Worm (Caenorhabditis elegans) whole organism, early embryonic: ENCODE results near the gene H03A11.2.

ENCODE experiments used
- B0310.2 ChIP-seq: sonication (generic microtip); optimal IDR thresholded peaks from 2 replicates; lab custom pipeline; 2016; ENCODE audit warnings: mild to moderate bottlenecking, missing genetic modification characterization, missing compliant biosample characterization
- F13C5.2 ChIP-seq: sonication (generic microtip); optimal IDR thresholded peaks from 2 replicates; lab custom pipeline; 2017; ENCODE audit warnings: mild to moderate bottlenecking, missing genetic modification characterization, inconsistent platforms, missing compliant biosample characterization
- aly-1 ChIP-seq: sonication (generic microtip); optimal IDR thresholded peaks from 2 replicates; lab custom pipeline; 2016; ENCODE audit warnings: missing genetic modification characterization, missing compliant biosample characterization
- ama-1 ChIP-seq: fragments of 150-350 bp; optimal IDR thresholded peaks from 2 replicates; lab custom pipeline; 2014
- ceh-13 ChIP-seq: fragments of 200-800 bp; sonication (Bioruptor generic); optimal IDR thresholded peaks from 2 replicates; lab custom pipeline; 2018; ENCODE audit warnings: mild to moderate bottlenecking, missing genetic modification characterization, missing compliant biosample characterization
- ceh-36 ChIP-seq: sonication (generic microtip); optimal IDR thresholded peaks from 2 replicates; lab custom pipeline; 2016; ENCODE audit warnings: missing genetic modification characterization, inconsistent platforms, missing compliant biosample characterization
- ets-7 ChIP-seq: sonication (generic microtip); optimal IDR thresholded peaks from 2 replicates; lab custom pipeline; 2016; ENCODE audit warnings: missing genotype, missing genetic modification characterization, missing compliant biosample characterization
- flt-1 ChIP-seq: fragments of 200-800 bp; sonication (Bioruptor generic); IDR thresholded peaks from 2 replicates; pipeline ENCODE4 v1.3.6; 2022; ENCODE audit warnings: missing genetic modification characterization, missing compliant biosample characterization
- hmbx-1 ChIP-seq: sonication (generic microtip); optimal IDR thresholded peaks from 2 replicates; lab custom pipeline; 2016; ENCODE audit warnings: mild to moderate bottlenecking, missing genetic modification characterization, missing compliant biosample characterization
- hmg-4 ChIP-seq: fragments of 200-800 bp; sonication (Bioruptor generic); optimal IDR thresholded peaks from 2 replicates; lab custom pipeline; 2018; ENCODE audit warnings: mild to moderate bottlenecking, missing genetic modification characterization, missing compliant biosample characterization
- hnd-1 ChIP-seq: sonication (generic microtip); optimal IDR thresholded peaks from 2 replicates; lab custom pipeline; 2016; ENCODE audit warnings: missing genetic modification characterization, missing compliant biosample characterization
- pes-1 ChIP-seq: fragments of 200-800 bp; sonication (Bioruptor generic); IDR thresholded peaks from 2 replicates; pipeline ENCODE4 v1.3.6; 2022; ENCODE audit warnings: missing genetic modification reagents, missing genetic modification characterization, missing compliant biosample characterization
- scrt-1 ChIP-seq: fragments of 200-800 bp; sonication (Bioruptor generic); IDR thresholded peaks from 2 replicates; pipeline ENCODE4 v1.3.6; 2022; ENCODE audit warnings: missing genetic modification characterization, missing compliant biosample characterization
- sea-1 ChIP-seq: fragments of 200-800 bp; sonication (Bioruptor generic); conservative IDR thresholded peaks from 2 replicates; pipeline ENCODE4 v1.3.6; 2022; ENCODE audit warnings: missing genetic modification characterization, missing compliant biosample characterization
- tbx-11 ChIP-seq: fragments of 200-800 bp; sonication (Bioruptor generic); IDR thresholded peaks from 2 replicates; pipeline ENCODE4 v1.3.6; 2022; ENCODE audit warnings: missing genetic modification characterization, missing compliant biosample characterization
- tbx-37 ChIP-seq: fragments of 200-800 bp; sonication (Bioruptor generic); conservative IDR thresholded peaks from 2 replicates; pipeline ENCODE4 v1.3.6; 2022; ENCODE audit warnings: missing genetic modification reagents, missing genetic modification characterization, missing compliant biosample characterization
- tra-4 ChIP-seq: sonication (generic microtip); optimal IDR thresholded peaks from 2 replicates; lab custom pipeline; 2017; ENCODE audit warnings: missing genetic modification characterization, missing compliant biosample characterization

Gene H03A11.2

DNA sequence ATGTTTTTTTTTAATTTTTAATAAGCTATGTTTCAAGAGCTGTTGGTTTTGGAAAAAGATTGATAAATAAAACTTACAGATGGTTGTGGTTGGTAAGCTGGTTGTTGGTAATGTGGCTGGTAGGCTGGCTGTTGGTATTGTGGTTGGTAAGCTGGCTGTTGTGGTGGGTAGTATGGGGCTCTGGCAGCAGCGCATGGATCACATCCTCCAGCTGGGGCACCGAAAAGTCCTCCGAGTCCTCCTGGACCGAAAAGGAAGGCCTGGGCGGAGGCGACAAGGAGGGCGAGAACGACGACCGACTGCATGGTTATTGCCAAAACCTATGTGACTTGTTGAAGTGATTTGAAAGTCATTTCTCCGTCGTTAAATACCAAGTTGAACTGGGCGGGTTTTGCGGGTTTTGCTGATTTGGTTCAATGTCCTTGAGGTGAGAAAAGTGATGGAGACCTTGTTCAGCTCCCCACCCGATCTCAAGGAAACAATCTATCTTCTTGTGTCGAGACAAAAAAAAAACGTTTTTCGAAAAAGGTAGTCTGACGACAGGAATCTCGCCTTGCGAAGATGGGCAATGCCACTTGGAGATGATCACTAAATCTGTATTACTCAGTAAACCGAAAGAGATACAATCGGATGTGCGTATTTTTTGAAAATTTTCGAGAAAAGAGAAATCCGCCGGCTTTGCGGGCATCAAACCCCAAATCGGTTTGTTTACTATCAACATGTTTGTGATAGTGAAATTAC, 29.7 kb upstream of the H03A11.2 start, which contains the start of gene F46F2.3:
Gene F46F2.3 (minus strand): TSS at position 341 of the 741 bp plus-strand sequence.
- TF ChIP-seq sea-1 (GFP tag; lab: Robert Waterston, UW) (no peak), flt-1 (no peak), ets-7 (no peak), scrt-1 (GFP tag; lab: Robert Waterston, UW) (no peak), aly-1 (no peak)

DNA sequence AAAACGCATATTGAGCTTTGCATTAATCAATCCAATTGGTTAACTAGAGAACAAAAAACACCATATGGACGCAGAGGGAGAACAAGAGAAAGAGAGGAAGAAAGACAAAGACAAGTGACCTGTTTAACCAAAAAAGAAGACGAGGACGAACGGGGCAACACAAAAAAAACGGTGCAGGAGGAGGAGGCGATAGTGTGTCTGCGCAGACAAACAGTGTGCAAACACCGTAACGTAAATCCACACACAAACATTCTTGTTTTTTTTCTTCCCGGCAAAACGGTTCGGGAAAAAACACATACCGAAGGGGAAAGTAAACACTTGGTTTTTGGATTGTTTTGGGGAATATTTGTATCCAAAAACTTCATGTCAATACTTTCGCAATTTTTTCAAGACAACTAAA, 16.1 kb upstream of the H03A11.2 start:
- TF ChIP-seq tra-4 (tag; lab: Kevin White, UChicago), result no peak
- TF ChIP-seq tbx-11, result 0 out of 2 replicates have a peak, but pooled peaks have one; percentile 29
- no peak for TF ChIP-seq flt-1

DNA sequence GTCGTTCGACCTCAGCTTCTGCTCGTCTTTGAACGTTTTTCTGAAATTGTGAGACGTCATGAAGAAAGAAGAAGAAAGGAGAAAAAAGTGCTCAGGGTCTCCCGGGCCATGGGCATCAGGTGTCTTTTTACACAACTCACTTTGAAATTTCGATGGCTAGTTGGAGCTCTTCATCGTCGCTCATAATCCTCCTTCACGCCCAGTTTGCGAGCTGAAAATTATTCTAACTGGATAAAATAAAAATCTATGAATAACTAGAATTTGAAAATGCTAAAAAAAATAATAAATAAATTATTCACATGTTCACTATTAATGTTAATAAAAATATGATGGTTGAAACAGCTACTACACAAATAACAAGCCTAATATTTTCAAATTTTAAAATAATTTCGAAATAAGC, 15.7 kb upstream of the H03A11.2 start, which contains the start of gene piki-1:
Gene piki-1 (minus strand): TSS at position 218 of the 400 bp plus-strand sequence.
- no peak for TF ChIP-seq hmbx-1 (tag; lab: Kevin White, UChicago)
- no peak for TF ChIP-seq tbx-11
- TF ChIP-seq aly-1, result no peak
- no peak for TF ChIP-seq ets-7
- TF ChIP-seq hnd-1, result no peak
- TF ChIP-seq F13C5.2 (tag; lab: Kevin White, UChicago), result no peak
- TF ChIP-seq flt-1, result no peak

DNA sequence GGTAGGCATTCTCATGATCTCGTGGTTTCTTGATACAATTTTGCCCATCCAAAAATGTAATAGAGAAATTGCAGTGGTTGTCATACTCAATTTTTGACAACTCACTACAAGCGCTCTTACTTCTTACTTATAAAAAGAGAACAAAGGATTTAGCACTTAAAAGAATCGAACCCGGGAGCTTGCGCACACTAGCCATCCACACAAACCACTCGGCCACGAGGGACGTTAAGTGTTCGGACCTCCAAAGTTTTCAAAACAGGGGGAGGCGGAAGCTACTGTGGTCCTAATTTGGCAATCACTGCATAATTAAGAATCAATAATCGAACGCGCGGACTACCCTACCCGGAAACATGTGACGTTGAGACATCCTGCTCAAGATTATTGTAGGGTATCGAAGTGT, 12.3 kb upstream of the H03A11.2 start:
- TF ChIP-seq ets-7 (no peak), F13C5.2 (tag; lab: Kevin White, UChicago) (no peak), tra-4 (tag; lab: Kevin White, UChicago) (no peak), B0310.2 (tag; lab: Kevin White, UChicago) (no peak)

DNA sequence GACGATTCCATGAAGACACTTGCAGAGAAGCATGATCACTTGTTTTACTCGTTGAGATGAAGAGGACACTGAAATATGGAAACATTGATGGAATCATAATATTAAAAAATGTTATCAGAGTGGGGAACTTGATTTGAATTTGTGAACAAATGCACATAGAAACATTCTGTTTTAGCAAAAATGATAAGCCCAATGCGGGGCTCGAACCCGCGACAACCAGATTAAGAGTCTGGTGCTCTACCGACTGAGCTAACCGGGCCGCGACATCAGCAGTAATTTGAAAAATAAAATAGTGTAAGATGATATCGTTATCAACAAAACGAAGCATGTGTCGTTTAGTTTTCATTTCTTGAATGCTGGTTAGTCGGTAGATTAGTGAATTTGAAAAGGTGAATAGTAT, 10.7 kb upstream of the H03A11.2 start:
- TF ChIP-seq pes-1, result no peak
- no peak for TF ChIP-seq scrt-1 (GFP tag; lab: Robert Waterston, UW)
- TF ChIP-seq aly-1, result no peak
- TF ChIP-seq F13C5.2 (tag; lab: Kevin White, UChicago), result no peak
- TF ChIP-seq hmbx-1 (tag; lab: Kevin White, UChicago), result no peak
- TF ChIP-seq ceh-13 (GFP tag; lab: Kevin White, UChicago), result no peak
- no peak for TF ChIP-seq ceh-36
- TF ChIP-seq flt-1, result no peak
- TF ChIP-seq tbx-11, result no peak
- TF ChIP-seq sea-1 (GFP tag; lab: Robert Waterston, UW), result no peak
- no peak for TF ChIP-seq hmg-4 (GFP tag; lab: Kevin White, UChicago)
- TF ChIP-seq ama-1 (lab: Kevin White, UChicago), result no peak
- no peak for TF ChIP-seq hnd-1
- no peak for TF ChIP-seq B0310.2 (tag; lab: Kevin White, UChicago)
- TF ChIP-seq tra-4 (tag; lab: Kevin White, UChicago), result no peak
- no peak for TF ChIP-seq tbx-37 (GFP tag; lab: Robert Waterston, UW)
- TF ChIP-seq ets-7, result no peak

DNA sequence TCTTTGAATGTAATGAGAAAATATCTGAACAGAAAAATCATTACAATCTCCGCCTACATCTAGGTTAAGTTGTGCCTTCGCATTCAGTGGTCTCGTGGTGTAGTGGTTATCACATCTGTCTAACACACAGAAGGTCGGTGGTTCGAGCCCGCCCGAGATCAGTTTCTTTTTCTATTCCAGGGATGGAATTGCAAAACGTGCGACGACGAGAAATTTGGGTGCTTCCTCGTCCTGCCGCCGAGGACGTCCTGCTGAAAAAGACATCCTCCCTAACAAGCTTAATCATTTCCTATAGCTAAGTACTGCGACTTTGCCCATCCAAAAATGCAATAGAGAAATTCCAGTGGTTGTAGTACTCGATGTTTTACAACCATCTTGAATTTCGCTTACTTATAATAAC, 5.6 kb upstream of the H03A11.2 start:
- no peak for TF ChIP-seq scrt-1 (GFP tag; lab: Robert Waterston, UW)
- TF ChIP-seq hmg-4 (GFP tag; lab: Kevin White, UChicago), result peak; percentile 1
- peak; percentile 23 for TF ChIP-seq aly-1
- no peak for TF ChIP-seq ceh-13 (GFP tag; lab: Kevin White, UChicago)

DNA sequence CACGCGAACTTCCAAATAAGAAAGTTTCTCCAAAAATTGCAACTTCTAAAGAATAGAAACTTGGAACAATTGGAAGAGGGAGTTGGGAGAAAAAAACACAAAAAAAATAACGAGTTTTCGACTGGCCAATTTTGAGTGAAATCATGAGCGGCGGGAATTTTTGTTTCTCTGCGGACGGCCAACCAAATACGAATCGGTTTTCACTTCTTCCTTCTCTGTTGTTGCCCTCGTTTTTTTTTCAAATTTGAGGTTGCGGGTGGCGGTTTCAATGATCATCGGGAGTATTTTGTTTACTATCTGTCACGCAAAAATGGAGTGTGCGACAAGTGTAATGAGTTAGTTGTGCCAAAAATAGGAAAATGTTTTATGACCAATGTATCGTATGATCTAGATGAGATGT, 3.2 kb upstream of the H03A11.2 start:
- no peak for TF ChIP-seq flt-1
- TF ChIP-seq tbx-11, result no peak
- TF ChIP-seq ama-1 (lab: Kevin White, UChicago), result no peak

DNA sequence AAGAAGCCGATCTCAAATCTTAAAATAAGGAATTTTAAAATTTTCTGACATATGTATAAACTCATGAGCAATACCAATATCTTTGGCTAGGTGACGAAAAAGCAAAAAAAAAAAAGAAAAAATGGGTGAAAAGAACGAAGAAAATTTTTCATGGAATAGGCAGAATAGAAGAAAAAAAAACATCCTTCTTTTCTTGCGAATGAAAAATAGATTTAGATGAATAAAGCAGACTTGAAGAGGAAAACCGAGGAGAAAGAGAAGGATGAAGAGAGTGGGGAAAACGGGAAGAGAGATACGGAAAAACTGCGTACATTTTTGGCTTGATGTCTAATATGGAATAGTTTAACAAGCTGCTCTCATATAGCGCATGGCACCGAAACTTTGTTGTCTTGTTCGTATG, 1.4 kb upstream of the H03A11.2 start:
- TF ChIP-seq hnd-1, result no peak

DNA sequence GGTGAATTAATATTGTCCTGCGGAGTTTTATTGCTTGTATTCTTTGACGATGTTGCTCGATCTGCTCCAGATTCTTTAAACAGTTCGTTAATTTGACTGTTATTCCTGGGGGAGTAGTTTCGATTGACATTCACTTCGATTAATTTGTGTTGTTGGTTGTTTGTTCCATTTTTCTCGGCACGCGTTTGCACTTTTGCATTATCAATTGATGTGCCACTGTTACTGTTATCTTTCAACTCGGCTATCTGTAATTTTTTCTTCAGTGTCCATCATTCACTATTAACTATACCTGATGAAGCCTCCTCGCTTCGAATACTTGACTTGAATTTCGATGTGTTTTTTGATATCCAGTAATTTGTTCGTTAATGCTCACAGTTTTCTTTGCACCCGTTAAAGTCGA, 1.3 kb downstream of the H03A11.2 start:
- TF ChIP-seq flt-1, result no peak
- TF ChIP-seq hmbx-1 (tag; lab: Kevin White, UChicago), result no peak
- no peak for TF ChIP-seq ceh-36
- no peak for TF ChIP-seq tbx-11
- no peak for TF ChIP-seq sea-1 (GFP tag; lab: Robert Waterston, UW)
- no peak for TF ChIP-seq pes-1
- TF ChIP-seq hnd-1, result no peak
- no peak for TF ChIP-seq ama-1 (lab: Kevin White, UChicago)
- TF ChIP-seq tra-4 (tag; lab: Kevin White, UChicago), result no peak
- no peak for TF ChIP-seq tbx-37 (GFP tag; lab: Robert Waterston, UW)

DNA sequence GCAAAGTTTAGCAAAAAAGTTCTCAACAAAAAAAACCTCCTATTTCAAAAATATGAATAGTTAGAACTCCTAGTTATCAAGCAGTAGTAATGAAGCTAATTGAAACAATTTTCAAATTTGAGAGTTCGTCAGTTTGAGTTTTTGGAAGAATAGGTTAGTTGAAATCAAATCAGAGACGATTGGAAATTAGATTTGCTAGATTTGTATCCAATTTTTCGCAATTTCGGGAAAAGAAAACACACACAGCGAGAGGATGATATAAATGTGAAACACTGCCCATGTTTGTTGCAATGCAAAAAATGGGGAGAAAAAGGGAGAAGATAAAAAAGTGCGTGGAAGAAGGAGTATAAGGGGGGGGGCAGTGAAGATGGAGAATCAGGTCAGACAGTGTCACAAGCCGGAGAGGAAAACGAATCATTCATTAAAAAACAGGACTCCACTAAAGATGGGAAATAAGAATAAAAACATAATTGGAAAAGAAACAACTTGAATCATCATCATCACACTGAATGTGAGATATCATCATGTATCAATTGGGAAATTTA, 5.2 kb downstream of the H03A11.2 start:
- TF ChIP-seq pes-1, result no peak
- no peak for TF ChIP-seq hmg-4 (GFP tag; lab: Kevin White, UChicago)
- TF ChIP-seq tbx-11, result no peak
- no peak for TF ChIP-seq scrt-1 (GFP tag; lab: Robert Waterston, UW)
